Fruit fly (Drosophila melanogaster): ENCODE results near the gene CG42750.
A peak's percentile ranks its signal among the peaks of the same experiment; 100 is the strongest.

CG42750 gene

dm6 chr2L:18141471-18142345 is 133.9 kb downstream of the CG42750 start (continued):
- TF ChIP-seq otp (GFP tag; IDR thresholded peaks at IDR 0.05) (no peak; the same call in 2 of the 3 replicates), CG13894 (tag; optimal IDR thresholded peaks at IDR 0.05) (peak; percentile 37), CG7987 (GFP tag; optimal IDR thresholded peaks at IDR 0.05) (peak; percentile 33), CTCF (GFP tag; optimal IDR thresholded peaks at IDR 0.05) (no peak), slou (GFP tag; optimal IDR thresholded peaks at IDR 0.05) (peak; percentile 45), Fer3 (tag; optimal IDR thresholded peaks at IDR 0.05) (peak; percentile 42), CG4404 (GFP tag; IDR thresholded peaks at IDR 0.05) (peak; percentile 18; the same call in 1 of the 2 replicates), CG16815 (GFP tag; optimal IDR thresholded peaks at IDR 0.05) (peak; percentile 26), Awh (GFP tag; IDR thresholded peaks at IDR 0.05) (peak; percentile 34; the same call in 1 of the 2 replicates), dan (GFP tag; IDR thresholded peaks at IDR 0.05) (no peak), vnd (GFP tag; IDR thresholded peaks at IDR 0.05; ENCODE audit: partially characterized antibody) (no peak), gce (GFP tag; IDR thresholded peaks at IDR 0.05) (peak; percentile 69; the same call in 2 of the 3 replicates), pan (optimal IDR thresholded peaks at IDR 0.05) (no peak), pan (GFP tag; optimal IDR thresholded peaks at IDR 0.05 in 1 of 2, IDR thresholded peaks at IDR 0.05 in 1 of 2) (peak in 1 of 2 experiments; percentile 61), emc (GFP tag; optimal IDR thresholded peaks at IDR 0.05) (peak; percentile 10), D19B (GFP tag; optimal IDR thresholded peaks at IDR 0.05) (peak; percentile 38), Ravus (GFP tag; IDR thresholded peaks at IDR 0.05) (no peak; the same call in 1 of the 2 replicates), CG11085 (GFP tag; IDR thresholded peaks at IDR 0.05) (no peak)

DNA sequence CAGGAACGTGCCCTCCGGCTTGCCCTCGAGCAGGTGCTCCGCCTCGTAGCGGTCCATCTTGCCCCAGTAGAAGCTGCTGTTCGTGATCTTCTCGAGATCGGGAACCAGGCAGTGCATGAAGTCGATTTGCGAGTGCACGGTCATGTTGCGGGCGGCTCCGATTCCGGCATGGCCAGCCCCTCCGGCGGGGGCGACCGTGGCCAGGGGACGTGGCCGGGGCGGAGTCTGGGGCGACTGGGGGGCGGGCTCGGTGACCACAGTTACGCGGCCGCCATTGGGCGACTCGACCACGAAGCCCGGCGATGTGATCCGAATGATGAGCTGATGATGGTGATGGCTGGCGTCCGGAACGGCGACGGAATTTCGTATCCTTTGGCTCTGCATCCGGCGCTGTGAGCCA is 135.0 kb downstream of the CG42750 start:
- TF ChIP-seq PHDP (tag; optimal IDR thresholded peaks at IDR 0.05) (no peak), emc (GFP tag; optimal IDR thresholded peaks at IDR 0.05) (no peak), CG33213 (GFP tag; optimal IDR thresholded peaks at IDR 0.05) (no peak), HmgZ (tag; optimal IDR thresholded peaks at IDR 0.05) (no peak), Hr39 (optimal IDR thresholded peaks at IDR 0.05) (peak; percentile 80), hb (GFP tag; IDR thresholded peaks at IDR 0.05; ENCODE audit: partially characterized antibody) (0 out of 3 replicates have a peak, but pooled peaks have one; percentile 35), zen2 (GFP tag; IDR thresholded peaks at IDR 0.05; ENCODE audit: partially characterized antibody) (0 out of 3 replicates have a peak, but pooled peaks have one; percentile 33), CG3163 (GFP tag; optimal IDR thresholded peaks at IDR 0.05) (no peak), dimm (GFP tag; IDR thresholded peaks at IDR 0.05) (0 out of 2 replicates have a peak, but pooled peaks have one; percentile 30), tap (tag; optimal IDR thresholded peaks at IDR 0.05) (no peak)

DNA sequence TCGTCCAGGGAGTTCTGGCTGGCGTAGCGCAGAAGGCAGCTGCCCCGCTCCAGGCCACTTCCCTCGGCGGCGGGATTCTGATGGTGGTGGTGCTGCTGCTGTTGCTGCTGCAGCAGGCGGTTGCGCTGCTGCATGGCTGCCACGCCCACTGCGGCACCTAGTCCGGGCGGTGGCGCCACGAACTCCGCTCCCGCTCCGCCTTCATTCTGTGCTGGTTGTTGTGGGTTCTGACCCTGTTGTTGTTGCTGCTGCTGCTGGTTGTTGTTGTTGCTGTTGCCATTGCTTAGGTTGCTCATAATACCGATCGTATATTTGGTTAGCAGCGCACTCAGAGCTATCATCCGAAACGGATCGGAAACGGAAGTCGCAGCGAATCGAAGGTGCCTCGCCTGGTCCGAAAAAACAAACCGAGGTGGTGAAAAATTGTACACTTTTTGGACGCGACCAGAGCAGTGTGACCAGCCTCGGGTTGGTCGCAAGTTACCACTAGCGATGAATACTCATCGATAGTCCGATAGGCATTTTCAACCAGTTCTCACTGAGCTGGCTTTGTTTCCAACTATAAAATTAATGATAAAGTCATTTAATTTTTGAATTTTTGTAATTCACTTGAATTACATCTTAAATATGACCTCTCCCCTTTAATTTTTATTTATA is 137.9 kb downstream of the CG42750 start, which contains the start of gene kel:
kel (minus strand) TSS at position 493 of the 657 bp plus-strand sequence.
- TF ChIP-seq CG13296 (GFP tag; optimal IDR thresholded peaks at IDR 0.05), result peak; percentile 79
- peak in 1 of 2 experiments; percentile 56 for TF ChIP-seq Eip74EF (GFP tag; optimal IDR thresholded peaks at IDR 0.05)
- TF ChIP-seq Drgx (GFP tag; IDR thresholded peaks at IDR 0.05), result peak; percentile 49; the same call in 1 of the 2 replicates
- no peak for TF ChIP-seq hth (optimal IDR thresholded peaks at IDR 0.05)
- peak; percentile 44 for TF ChIP-seq CG12219 (GFP tag; optimal IDR thresholded peaks at IDR 0.05)
- TF ChIP-seq CG11456 (GFP tag; IDR thresholded peaks at IDR 0.05), result peak; percentile 65; the same call in 2 of the 3 replicates
- TF ChIP-seq cad (GFP tag; optimal IDR thresholded peaks at IDR 0.05), result peak; percentile 39
- peak; percentile 81 for TF ChIP-seq gro (GFP tag; optimal IDR thresholded peaks at IDR 0.05)
- no peak for TF ChIP-seq trh (GFP tag; optimal IDR thresholded peaks at IDR 0.05)
- TF ChIP-seq CG7786 (GFP tag; optimal IDR thresholded peaks at IDR 0.05), result no peak
- TF ChIP-seq Sin3A (optimal IDR thresholded peaks at IDR 0.05), result peak; percentile 28
- peak; percentile 53 for TF ChIP-seq CG15269 (tag; optimal IDR thresholded peaks at IDR 0.05)
- TF ChIP-seq CG17385 (GFP tag; optimal IDR thresholded peaks at IDR 0.05), result peak; percentile 49
- TF ChIP-seq vfl (GFP tag; optimal IDR thresholded peaks at IDR 0.05), result peak; percentile 6
- TF ChIP-seq eyg (GFP tag; optimal IDR thresholded peaks at IDR 0.05), result peak; percentile 20
- peak; percentile 52 for TF ChIP-seq seq (GFP tag; IDR thresholded peaks at IDR 0.05)
- peak; percentile 56 for TF ChIP-seq gem (tag; optimal IDR thresholded peaks at IDR 0.05)
- TF ChIP-seq amos (GFP tag; IDR thresholded peaks at IDR 0.05; ENCODE audit: partially characterized antibody), result peak; percentile 68
- peak; percentile 59 for TF ChIP-seq nmo (GFP tag; optimal IDR thresholded peaks at IDR 0.05)
- TF ChIP-seq CG30403 (GFP tag; optimal IDR thresholded peaks at IDR 0.05), result peak; percentile 49
- no peak for TF ChIP-seq pita (GFP tag; optimal IDR thresholded peaks at IDR 0.05)

All from whole organism, embryonic.